Worm (Caenorhabditis elegans) whole organism, late embryonic: ENCODE measurements around the gene C03E10.1.
A peak's percentile ranks its signal among the peaks of the same experiment; 100 is the strongest.
"Not testable (repeated sequence)": the region's sequence is repeated elsewhere in the genome, so short reads cannot be mapped to it uniquely, and the experiment has no call there.

ENCODE experiments used
- C38D4.7 ChIP-seq: fragments of 200-800 bp; sonication (Bioruptor generic); optimal IDR thresholded peaks from 2 replicates; lab custom pipeline; 2018; ENCODE audit warnings: mild to moderate bottlenecking, missing genetic modification characterization, moderate library complexity, missing compliant biosample characterization
- K02D7.2 ChIP-seq: sonication (generic microtip); optimal IDR thresholded peaks from 2 replicates; lab custom pipeline; 2017; ENCODE audit warnings: mild to moderate bottlenecking, missing genetic modification characterization, missing compliant biosample characterization
- Y22D7AL.16 ChIP-seq: sonication (generic microtip); optimal IDR thresholded peaks from 2 replicates; lab custom pipeline; 2016; ENCODE audit warnings: missing genetic modification characterization, missing compliant biosample characterization
- ceh-14 ChIP-seq: sonication (generic microtip); optimal IDR thresholded peaks from 2 replicates; lab custom pipeline; 2016; ENCODE audit warnings: missing genotype, missing genetic modification characterization, missing compliant biosample characterization
- ceh-2 ChIP-seq: sonication (generic microtip); optimal IDR thresholded peaks from 2 replicates; lab custom pipeline; 2016; ENCODE audit warnings: missing genotype, missing genetic modification characterization, missing compliant biosample characterization
- ceh-22 ChIP-seq: sonication (generic microtip); optimal IDR thresholded peaks from 2 replicates; lab custom pipeline; 2017; ENCODE audit warnings: missing biosample characterization, missing genetic modification characterization
- ceh-30 ChIP-seq: fragments of 150-350 bp; optimal IDR thresholded peaks from 2 replicates; lab custom pipeline; 2014; ENCODE audit warnings: missing biosample characterization, missing genetic modification characterization
- ceh-48 ChIP-seq: sonication (generic microtip); optimal IDR thresholded peaks from 2 replicates; lab custom pipeline; 2016; ENCODE audit warnings: missing genetic modification characterization, inconsistent platforms, missing compliant biosample characterization
- dmd-4 ChIP-seq: sonication (generic microtip); optimal IDR thresholded peaks from 2 replicates; lab custom pipeline; 2016; ENCODE audit warnings: borderline replicate concordance, missing genetic modification characterization, missing compliant biosample characterization
- dve-1 ChIP-seq: sonication (generic microtip); optimal IDR thresholded peaks from 2 replicates; lab custom pipeline; 2017; ENCODE audit warnings: antibody characterized with exemption, mild to moderate bottlenecking, missing genetic modification characterization, missing compliant biosample characterization
- elt-4 ChIP-seq: sonication (generic microtip); optimal IDR thresholded peaks from 2 replicates; lab custom pipeline; 2016; ENCODE audit warnings: missing genetic modification characterization, missing compliant biosample characterization
- fax-1 ChIP-seq: sonication (generic microtip); optimal IDR thresholded peaks from 2 replicates; lab custom pipeline; 2016; ENCODE audit warnings: missing genotype, missing genetic modification characterization, missing compliant biosample characterization
- hlh-15 ChIP-seq: sonication (generic microtip); optimal IDR thresholded peaks from 2 replicates; lab custom pipeline; 2016; ENCODE audit warnings: missing genetic modification characterization, missing compliant biosample characterization
- hlh-30 ChIP-seq: sonication (generic microtip); optimal IDR thresholded peaks from 2 replicates; lab custom pipeline; 2017; ENCODE audit warnings: antibody characterized with exemption, missing genetic modification characterization, missing compliant biosample characterization; ENCODE audit not compliant: insufficient read depth
- lim-6 ChIP-seq: sonication (generic microtip); optimal IDR thresholded peaks from 2 replicates; lab custom pipeline; 2016; ENCODE audit warnings: missing genetic modification characterization, missing compliant biosample characterization
- lin-11 ChIP-seq: fragments of 200-800 bp; sonication (Bioruptor generic); optimal IDR thresholded peaks from 2 replicates; lab custom pipeline; 2018; ENCODE audit warnings: mild to moderate bottlenecking, missing genetic modification characterization, missing compliant biosample characterization
- mec-3 ChIP-seq: sonication (generic microtip); optimal IDR thresholded peaks from 2 replicates; lab custom pipeline; 2016; ENCODE audit warnings: borderline replicate concordance, missing genetic modification characterization, missing compliant biosample characterization
- nfya-1 ChIP-seq: sonication (generic microtip); optimal IDR thresholded peaks from 2 replicates; lab custom pipeline; 2017; ENCODE audit warnings: missing genetic modification characterization, mild to moderate bottlenecking, missing compliant biosample characterization, antibody characterized with exemption, moderate library complexity
- nhr-11 ChIP-seq: fragments of 150-350 bp; optimal IDR thresholded peaks from 2 replicates; lab custom pipeline; 2014; ENCODE audit warnings: missing biosample characterization, missing genetic modification characterization
- nhr-232 ChIP-seq: sonication (generic microtip); optimal IDR thresholded peaks from 2 replicates; lab custom pipeline; 2016; ENCODE audit warnings: missing genetic modification characterization, missing compliant biosample characterization
- npax-4 ChIP-seq: sonication (generic microtip); optimal IDR thresholded peaks from 2 replicates; lab custom pipeline; 2016; ENCODE audit warnings: missing genetic modification characterization, missing compliant biosample characterization
- odd-2 ChIP-seq: sonication (generic microtip); optimal IDR thresholded peaks from 2 replicates; lab custom pipeline; 2017; ENCODE audit warnings: antibody characterized with exemption, mild to moderate bottlenecking, missing genetic modification characterization, missing compliant biosample characterization
- pqm-1 ChIP-seq: sonication (generic microtip); optimal IDR thresholded peaks from 2 replicates; lab custom pipeline; 2016; ENCODE audit warnings: missing genetic modification characterization, missing compliant biosample characterization
- pros-1 ChIP-seq: fragments of 150-350 bp; optimal IDR thresholded peaks from 2 replicates; lab custom pipeline; 2014; ENCODE audit warnings: missing biosample characterization, missing genetic modification reagents, missing genetic modification characterization
- rnt-1 ChIP-seq: sonication (generic microtip); optimal IDR thresholded peaks from 2 replicates; lab custom pipeline; 2016; ENCODE audit warnings: missing genetic modification characterization, missing compliant biosample characterization
- sdc-2 ChIP-seq: sonication (generic microtip); optimal IDR thresholded peaks from 2 replicates; lab custom pipeline; 2016; ENCODE audit warnings: missing genotype, missing genetic modification characterization, missing compliant biosample characterization
- sox-2 ChIP-seq: fragments of 200-800 bp; sonication (Bioruptor generic); IDR thresholded peaks from 2 replicates; pipeline ENCODE4 v1.3.6; 2022; ENCODE audit warnings: missing genetic modification reagents, missing genetic modification characterization, missing compliant biosample characterization
- syd-9 ChIP-seq: sonication (generic microtip); optimal IDR thresholded peaks from 2 replicates; lab custom pipeline; 2016; ENCODE audit warnings: mild to moderate bottlenecking, missing genetic modification characterization, moderate library complexity, missing compliant biosample characterization
- tbx-7 ChIP-seq: sonication (generic microtip); optimal IDR thresholded peaks from 2 replicates; lab custom pipeline; 2016; ENCODE audit warnings: missing genotype, missing genetic modification characterization, missing compliant biosample characterization
- ttx-3 ChIP-seq: sonication (generic microtip); optimal IDR thresholded peaks from 2 replicates; lab custom pipeline; 2016; ENCODE audit warnings: missing genetic modification reagents, missing genetic modification characterization, missing compliant biosample characterization
- unc-3 ChIP-seq, 2 experiments: fragments of 200-800 bp in 1 of 2; sonication (Bioruptor generic) in 1 of 2; sonication (generic microtip) in 1 of 2; conservative IDR thresholded peaks in 1 of 2; optimal IDR thresholded peaks in 1 of 2; 2 replicates each; pipeline versions ENCODE4 v1.3.6 to Lab custom; 2016 to 2022; ENCODE audit warnings: missing compliant biosample characterization in 2 of 2, missing genetic modification characterization in 2 of 2, missing genetic modification reagents in 1 of 2
- unc-42 ChIP-seq: sonication (generic microtip); optimal IDR thresholded peaks from 2 replicates; lab custom pipeline; 2016; ENCODE audit warnings: missing genotype, missing genetic modification characterization, missing compliant biosample characterization
- unc-55 ChIP-seq: sonication (generic microtip); optimal IDR thresholded peaks from 2 replicates; lab custom pipeline; 2017; ENCODE audit warnings: missing biosample characterization, missing genetic modification reagents, missing genetic modification characterization
- zip-5 ChIP-seq: sonication (generic microtip); optimal IDR thresholded peaks from 2 replicates; lab custom pipeline; 2016; ENCODE audit warnings: missing genetic modification characterization, missing compliant biosample characterization
- ztf-16 ChIP-seq: sonication (generic microtip); optimal IDR thresholded peaks from 2 replicates; lab custom pipeline; 2017; ENCODE audit warnings: missing genetic modification characterization, missing compliant biosample characterization

Gene C03E10.1

DNA sequence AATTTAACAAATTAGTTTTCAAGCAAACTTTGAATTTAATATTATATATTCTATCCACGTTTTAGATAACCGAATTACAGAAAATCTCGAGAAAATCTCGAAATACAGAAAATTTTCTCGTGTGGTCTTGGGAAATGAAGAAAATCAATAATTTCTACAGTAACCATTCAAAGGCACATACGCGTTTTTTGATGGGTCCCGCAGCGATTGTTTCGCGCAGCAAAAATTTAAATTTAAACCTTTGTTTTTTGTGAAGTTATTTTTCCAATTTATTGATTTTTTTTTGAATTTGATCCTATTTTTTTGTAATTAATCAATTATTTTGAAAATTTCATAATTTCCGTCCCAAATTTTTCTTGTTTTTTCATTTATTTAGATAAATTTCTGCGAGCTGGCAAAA, 11.4 kb upstream of the C03E10.1 start:
- TF ChIP-seq ceh-48 (tag; lab: Kevin White, UChicago), result peak; percentile 13
- TF ChIP-seq lin-11 (tag; lab: Kevin White, UChicago), result no peak

DNA sequence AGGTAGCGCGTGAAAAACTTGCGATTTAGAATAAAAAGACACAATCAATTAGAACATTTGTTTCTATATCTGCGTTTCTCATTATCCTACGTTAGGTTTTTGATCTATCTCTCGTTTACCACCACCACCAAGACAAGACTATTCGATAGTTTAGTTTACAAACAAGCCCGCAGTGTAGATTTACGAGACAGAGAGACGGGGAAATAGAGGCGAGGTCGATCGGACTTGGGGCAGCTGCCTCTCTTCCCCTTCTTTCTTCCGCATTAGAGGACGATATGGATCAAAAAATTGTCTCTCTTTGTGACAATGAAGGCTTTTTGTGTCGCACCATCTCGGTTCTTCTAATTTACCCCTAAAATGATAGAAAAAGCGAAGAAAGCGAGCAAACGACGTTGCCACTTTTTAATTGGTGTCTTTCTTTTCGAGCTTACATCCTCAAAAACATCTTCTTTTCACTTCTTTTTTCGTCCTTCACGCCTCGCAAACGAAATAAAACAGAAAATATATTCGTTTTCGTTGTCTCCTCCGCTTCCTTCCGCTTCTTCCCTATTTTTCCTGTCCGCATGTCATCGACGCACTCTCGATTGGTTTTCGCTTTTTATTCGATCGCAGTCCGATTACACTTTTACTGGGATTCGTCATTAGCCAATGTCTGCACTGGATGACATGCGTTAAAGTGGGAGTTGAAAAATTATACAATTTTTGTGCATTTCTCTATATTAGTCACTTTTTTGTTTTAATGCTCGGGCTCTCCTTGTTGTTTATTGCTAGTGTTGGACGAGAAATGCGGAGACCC, 9.4 kb upstream of the C03E10.1 start:
- TF ChIP-seq unc-42 (tag; lab: Kevin White, UChicago) (peak; percentile 37), pqm-1 (tag; lab: Kevin White, UChicago) (no peak), unc-55 (GFP tag; lab: Kevin White, UChicago) (peak; percentile 67), nfya-1 (tag; lab: Kevin White, UChicago) (peak; percentile 28), ceh-14 (no peak)

DNA sequence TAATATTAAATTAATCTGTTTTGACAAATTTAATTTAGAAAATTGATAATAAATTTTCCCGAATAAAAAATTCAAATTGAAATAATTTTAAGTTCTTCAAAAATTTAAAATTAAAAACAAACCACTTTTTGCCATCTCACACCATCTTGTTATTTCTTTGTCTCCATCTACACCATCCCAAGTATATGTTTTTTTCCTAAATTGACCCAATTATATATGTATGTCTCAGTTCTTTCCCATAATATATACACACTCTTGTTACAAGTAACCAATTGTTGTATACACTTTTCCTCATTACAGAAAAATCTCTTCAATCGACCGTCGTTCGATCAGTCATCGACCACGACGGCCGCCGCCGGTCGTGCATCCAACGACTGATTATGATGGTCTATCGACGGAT, 8.7 kb upstream of the C03E10.1 start, which contains the start of gene gly-20:
gly-20 (plus strand) TSS at position 301 of the 400 bp plus-strand sequence.
- TF ChIP-seq hlh-30 (tag; lab: Kevin White, UChicago) (no peak), ceh-2 (tag; lab: Kevin White, UChicago) (no peak), sdc-2 (tag; lab: Kevin White, UChicago) (no peak), nhr-11 (tag; lab: Kevin White, UChicago) (no peak), Y22D7AL.16 (tag; lab: Kevin White, UChicago) (no peak), ceh-22 (tag; lab: Kevin White, UChicago) (no peak), unc-42 (tag; lab: Kevin White, UChicago) (no peak), ceh-30 (tag; lab: Kevin White, UChicago) (no peak), mec-3 (tag; lab: Kevin White, UChicago) (no peak), fax-1 (no peak), dve-1 (tag; lab: Kevin White, UChicago) (no peak), odd-2 (tag; lab: Kevin White, UChicago) (no peak), lim-6 (tag; lab: Kevin White, UChicago) (no peak), K02D7.2 (tag; lab: Kevin White, UChicago) (no peak), hlh-15 (tag; lab: Kevin White, UChicago) (no peak), npax-4 (no peak), ztf-16 (no peak), tbx-7 (tag; lab: Kevin White, UChicago) (no peak), ceh-48 (tag; lab: Kevin White, UChicago) (no peak)

DNA sequence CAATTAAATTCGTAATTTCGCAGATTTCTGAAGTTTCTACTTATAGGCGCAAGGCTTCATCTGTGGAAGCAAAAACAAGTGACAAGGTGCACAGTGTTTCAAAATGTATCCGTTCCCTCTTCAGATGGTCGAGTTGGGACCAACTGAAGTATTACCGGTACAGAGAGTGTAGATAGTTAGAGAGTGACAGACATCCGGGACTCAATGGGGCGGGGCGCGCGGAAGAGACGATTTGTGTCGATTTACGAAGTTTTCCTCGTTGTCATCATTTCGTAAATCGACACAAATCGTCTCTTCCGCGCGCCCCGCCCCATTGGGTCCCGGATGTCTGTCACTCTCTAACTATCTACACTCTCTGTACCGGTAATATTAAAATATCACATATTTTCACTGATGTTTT, 4.9 kb upstream of the C03E10.1 start, which contains the start of gene C03E10.3:
C03E10.3 (plus strand) TSS at position 301 of the 400 bp plus-strand sequence.
- TF ChIP-seq ceh-22 (tag; lab: Kevin White, UChicago); fax-1; dmd-4: not testable (repeated sequence)

DNA sequence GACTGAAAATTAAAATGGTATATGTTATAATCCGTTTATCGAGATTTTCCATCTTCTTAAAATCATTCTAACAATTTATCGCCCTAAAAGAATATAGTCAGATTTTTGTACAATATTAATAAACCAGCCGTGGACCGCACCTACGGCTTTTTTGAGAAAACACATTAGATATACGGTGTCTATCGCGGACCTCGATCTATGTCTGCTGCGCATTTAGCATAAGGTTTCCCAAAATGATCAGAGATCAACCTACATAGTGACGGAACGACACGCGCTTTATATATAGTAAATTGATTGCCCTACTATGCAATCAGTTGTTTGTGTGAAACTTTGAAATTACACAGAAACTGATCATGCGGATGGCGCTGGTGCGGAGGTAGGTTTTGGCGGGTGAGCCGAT, 1.7 kb downstream of the C03E10.1 start:
- TF ChIP-seq syd-9, result no peak
- TF ChIP-seq hlh-15 (tag; lab: Kevin White, UChicago), result no peak
- TF ChIP-seq nhr-232, result no peak
- no peak for TF ChIP-seq rnt-1 (tag; lab: Kevin White, UChicago)
- no peak for TF ChIP-seq zip-5 (tag; lab: Kevin White, UChicago)

DNA sequence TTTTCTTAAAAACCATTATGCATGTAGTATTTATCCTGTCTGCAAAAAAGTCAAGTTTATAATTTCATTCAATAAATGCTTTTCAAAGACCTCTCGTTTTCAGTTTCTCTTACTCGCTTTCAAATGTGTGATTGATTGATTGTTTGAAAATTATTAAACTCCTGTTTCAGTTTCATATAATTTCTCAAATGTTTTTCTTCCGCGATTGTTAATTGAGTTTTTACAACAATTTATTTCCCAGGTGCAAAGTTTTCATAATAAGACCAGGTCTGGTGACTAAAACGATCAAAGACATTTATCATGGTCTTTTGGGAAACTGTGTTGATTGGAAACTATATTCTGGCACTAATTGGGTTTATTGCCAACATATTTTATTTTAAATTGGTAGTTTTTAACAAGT, 3.4 kb downstream of the C03E10.1 start, which contains the start of gene T03F7.6:
T03F7.6 (plus strand) TSS at position 301 of the 400 bp plus-strand sequence.
- no peak for TF ChIP-seq ttx-3 (tag; lab: Kevin White, UChicago)
- no peak for TF ChIP-seq C38D4.7 (GFP tag; lab: Kevin White, UChicago)
- TF ChIP-seq ceh-22 (tag; lab: Kevin White, UChicago), result no peak
- no peak for TF ChIP-seq sox-2 (GFP tag; lab: Robert Waterston, UW)
- no peak for TF ChIP-seq unc-3 (GFP tag; conservative IDR thresholded peaks at IDR 0.05; lab: Robert Waterston, UW)
- no peak for TF ChIP-seq unc-3 (tag; optimal IDR thresholded peaks at IDR 0.05; lab: Kevin White, UChicago)
- TF ChIP-seq nhr-11 (tag; lab: Kevin White, UChicago), result no peak
- TF ChIP-seq odd-2 (tag; lab: Kevin White, UChicago), result no peak
- TF ChIP-seq nhr-232, result no peak
- no peak for TF ChIP-seq elt-4 (tag; lab: Kevin White, UChicago)
- TF ChIP-seq pros-1 (tag; lab: Kevin White, UChicago), result no peak
